Fruit fly (Drosophila melanogaster): ENCODE data around the gene bbx.

Gene bbx

DNA sequence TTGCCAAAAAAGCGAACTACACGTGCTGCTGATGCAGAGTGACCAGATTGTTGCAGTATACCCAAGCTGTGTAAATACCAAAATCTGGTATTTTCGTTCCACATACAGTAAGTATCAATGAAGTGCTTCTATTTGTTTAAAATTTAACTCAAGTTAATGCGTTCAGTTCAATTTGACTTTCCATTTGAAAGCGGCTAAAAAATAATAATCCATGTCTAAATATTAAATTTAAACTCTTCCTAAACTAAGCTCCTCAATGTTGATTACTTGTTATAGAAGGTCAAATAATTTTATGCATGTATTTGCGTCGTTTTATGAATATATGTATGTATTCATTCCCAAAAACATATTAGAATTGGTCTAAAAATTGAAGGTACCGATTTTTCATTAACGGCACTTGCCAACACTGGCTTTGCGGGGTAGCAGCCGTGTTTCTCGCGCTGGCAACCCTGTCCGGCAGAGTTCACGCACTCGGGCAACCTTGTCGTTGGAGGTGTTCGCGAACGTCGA lies 13.0 kb upstream of the bbx start, which contains the start of the genes peng and sol (continued):
- no peak for TF ChIP-seq Opbp (GFP tag; IDR thresholded peaks at IDR 0.05; ENCODE audit: partially characterized antibody)
- TF ChIP-seq mirr (GFP tag; optimal IDR thresholded peaks at IDR 0.05), result peak; percentile 25
- TF ChIP-seq org-1 (GFP tag; optimal IDR thresholded peaks at IDR 0.05), result peak; percentile 59
- no peak for TF ChIP-seq CG42726 (GFP tag; IDR thresholded peaks at IDR 0.05; ENCODE audit: partially characterized antibody)
- TF ChIP-seq CG18262 (tag; optimal IDR thresholded peaks at IDR 0.05), result peak; percentile 71
- TF ChIP-seq luna (GFP tag; optimal IDR thresholded peaks at IDR 0.05), result peak; percentile 32
- TF ChIP-seq dmrt11E (tag; optimal IDR thresholded peaks at IDR 0.05), result peak; percentile 68
- TF ChIP-seq CG10366 (GFP tag; IDR thresholded peaks at IDR 0.05), result peak; percentile 59
- peak; percentile 59 for TF ChIP-seq cato (GFP tag; optimal IDR thresholded peaks at IDR 0.05; ENCODE audit: borderline replicate concordance)
- TF ChIP-seq gsb-n (tag; optimal IDR thresholded peaks at IDR 0.05), result no peak
- peak; percentile 33 for TF ChIP-seq Dad (GFP tag; optimal IDR thresholded peaks at IDR 0.05)
- peak; percentile 61 to 74 for TF ChIP-seq chif (GFP tag; optimal IDR thresholded peaks at IDR 0.05)
- TF ChIP-seq grn (GFP tag; optimal IDR thresholded peaks at IDR 0.05), result no peak
- TF ChIP-seq CG30431 (GFP tag; optimal IDR thresholded peaks at IDR 0.05), result peak; percentile 56
- peak; percentile 13; the same call in 1 of the 2 replicates for TF ChIP-seq Adf1 (GFP tag; IDR thresholded peaks at IDR 0.05)
- TF ChIP-seq Hr78 (GFP tag; optimal IDR thresholded peaks at IDR 0.05), result no peak
- TF ChIP-seq CG18599 (GFP tag; optimal IDR thresholded peaks at IDR 0.05), result peak; percentile 71
- TF ChIP-seq CG9437 (GFP tag; optimal IDR thresholded peaks at IDR 0.05), result peak; percentile 60
- TF ChIP-seq peb (GFP tag; IDR thresholded peaks at IDR 0.05), result no peak
- TF ChIP-seq zfh1 (GFP tag; IDR thresholded peaks at IDR 0.05), result peak; percentile 41; the same call in 1 of the 3 replicates
- TF ChIP-seq chn (GFP tag; optimal IDR thresholded peaks at IDR 0.05), result peak; percentile 80
- TF ChIP-seq CG6683 (GFP tag; optimal IDR thresholded peaks at IDR 0.05), result peak; percentile 36
- no peak for TF ChIP-seq gce (GFP tag; IDR thresholded peaks at IDR 0.05)
- no peak for TF ChIP-seq CG7963 (GFP tag; IDR thresholded peaks at IDR 0.05; ENCODE audit: partially characterized antibody)
- TF ChIP-seq emc (GFP tag; optimal IDR thresholded peaks at IDR 0.05), result no peak
- TF ChIP-seq CG12942 (GFP tag; optimal IDR thresholded peaks at IDR 0.05), result peak; percentile 78
- peak; percentile 56 for TF ChIP-seq wdn (GFP tag; IDR thresholded peaks at IDR 0.05)
- peak; percentile 49 for TF ChIP-seq ftz-f1 (GFP tag; optimal IDR thresholded peaks at IDR 0.05)
- TF ChIP-seq CG10543 (GFP tag; optimal IDR thresholded peaks at IDR 0.05), result peak; percentile 38
- TF ChIP-seq Chrac-16 (GFP tag; optimal IDR thresholded peaks at IDR 0.05), result peak; percentile 80
- peak; percentile 44 for TF ChIP-seq Myb (GFP tag; optimal IDR thresholded peaks at IDR 0.05)
- no peak for TF ChIP-seq Scr (GFP tag; IDR thresholded peaks at IDR 0.05; ENCODE audit: partially characterized antibody)
- no peak for TF ChIP-seq CG15073 (GFP tag; optimal IDR thresholded peaks at IDR 0.05)
- TF ChIP-seq pfk (GFP tag; optimal IDR thresholded peaks at IDR 0.05), result no peak
- TF ChIP-seq CG9215 (GFP tag; IDR thresholded peaks at IDR 0.05), result peak; percentile 57
- TF ChIP-seq CG9876 (GFP tag; optimal IDR thresholded peaks at IDR 0.05), result peak; percentile 45
- peak; percentile 49; the same call in 1 of the 2 replicates for TF ChIP-seq E2f1 (GFP tag; IDR thresholded peaks at IDR 0.05)
- TF ChIP-seq BEAF-32 (GFP tag; optimal IDR thresholded peaks at IDR 0.05), result peak; percentile 44
- TF ChIP-seq Neu2 (GFP tag; optimal IDR thresholded peaks at IDR 0.05; ENCODE audit: borderline replicate concordance), result no peak
- TF ChIP-seq CG10654 (GFP tag; optimal IDR thresholded peaks at IDR 0.05), result peak; percentile 61
- TF ChIP-seq run (tag; optimal IDR thresholded peaks at IDR 0.05), result no peak
- TF ChIP-seq sob (GFP tag; IDR thresholded peaks at IDR 0.05), result peak; percentile 72
- peak; percentile 62 for TF ChIP-seq CG33557 (GFP tag; optimal IDR thresholded peaks at IDR 0.05)
- TF ChIP-seq CG13624 (GFP tag; optimal IDR thresholded peaks at IDR 0.05), result peak; percentile 76
- peak; percentile 64 for TF ChIP-seq Bteb2 (GFP tag; optimal IDR thresholded peaks at IDR 0.05)
- peak; percentile 63 for TF ChIP-seq Usf (GFP tag; optimal IDR thresholded peaks at IDR 0.05)
- TF ChIP-seq row (GFP tag; IDR thresholded peaks at IDR 0.05), result peak; percentile 87
- TF ChIP-seq CG4328 (GFP tag; optimal IDR thresholded peaks at IDR 0.05), result peak; percentile 47
- no peak for TF ChIP-seq CG11093 (GFP tag; IDR thresholded peaks at IDR 0.05)
- TF ChIP-seq CG1792 (GFP tag; optimal IDR thresholded peaks at IDR 0.05), result peak; percentile 14

All from whole organism, embryonic.